Worm (Caenorhabditis elegans): ENCODE measurements around the gene suf-1.

The suf-1 gene

ce11 chrII:8562002-8562401 is 41.6 kb upstream of the suf-1 start, which contains the start of gene F54C9.14:
TSS of gene F54C9.14 (plus strand) at chrII:8562302.
- no peak for TF ChIP-seq ztf-11 (tag; optimal IDR thresholded peaks at IDR 0.05)
- no peak for TF ChIP-seq pha-4 (tag; optimal IDR thresholded peaks at IDR 0.05)
- TF ChIP-seq bed-3 (GFP tag; optimal IDR thresholded peaks at IDR 0.05): no peak
- no peak for TF ChIP-seq unc-39 (tag; optimal IDR thresholded peaks at IDR 0.05)
- TF ChIP-seq unc-62 (GFP tag; optimal IDR thresholded peaks at IDR 0.05): no peak
- no peak for TF ChIP-seq mab-5 (tag; optimal IDR thresholded peaks at IDR 0.05)
- no peak for TF ChIP-seq nhr-12 (tag; optimal IDR thresholded peaks at IDR 0.05)

ce11 chrII:8566039-8566438 is 37.6 kb upstream of the suf-1 start, which contains the start of gene stc-1:
TSS of gene stc-1 (minus strand) at chrII:8566139.
- TF ChIP-seq hlh-1 (tag; optimal IDR thresholded peaks at IDR 0.05) (no peak), unc-120 (tag; optimal IDR thresholded peaks at IDR 0.05; ENCODE audit: poor library complexity, severe bottlenecking) (peak; percentile 28), lsy-2 (tag; optimal IDR thresholded peaks at IDR 0.05) (peak; percentile 65), ces-1 (GFP tag; optimal IDR thresholded peaks at IDR 0.05) (peak; percentile 10), mep-1 (tag; optimal IDR thresholded peaks at IDR 0.05) (peak; percentile 10)

- TF ChIP-seq sem-2 (GFP tag; optimal IDR thresholded peaks at IDR 0.05) (no peak), flh-1 (GFP tag; optimal IDR thresholded peaks at IDR 0.05) (no peak), tbx-8 (GFP tag; optimal IDR thresholded peaks at IDR 0.05) (no peak)
Observed at ce11 chrII:8566806-8567266, 36.8 kb upstream of the suf-1 start, which contains the start of gene F54C9.3. TSS of gene F54C9.3 (minus strand) at chrII:8566856.

- TF ChIP-seq ceh-83 (GFP tag; optimal IDR thresholded peaks at IDR 0.05) (no peak), sem-2 (GFP tag; optimal IDR thresholded peaks at IDR 0.05) (no peak), blmp-1 (tag; optimal IDR thresholded peaks at IDR 0.05) (no peak), flh-1 (GFP tag; optimal IDR thresholded peaks at IDR 0.05) (no peak), bed-3 (GFP tag; optimal IDR thresholded peaks at IDR 0.05) (no peak), M03D4.4 (tag; optimal IDR thresholded peaks at IDR 0.05) (no peak), ztf-11 (tag; optimal IDR thresholded peaks at IDR 0.05) (no peak), tbx-8 (GFP tag; optimal IDR thresholded peaks at IDR 0.05) (no peak), mls-2 (tag; optimal IDR thresholded peaks at IDR 0.05) (no peak), mab-5 (tag; optimal IDR thresholded peaks at IDR 0.05) (no peak), mep-1 (tag; optimal IDR thresholded peaks at IDR 0.05) (no peak), zip-8 (tag; optimal IDR thresholded peaks at IDR 0.05) (no peak), ces-1 (GFP tag; optimal IDR thresholded peaks at IDR 0.05) (no peak), nhr-28 (tag; optimal IDR thresholded peaks at IDR 0.05) (no peak), lsy-2 (tag; optimal IDR thresholded peaks at IDR 0.05) (no peak), elt-1 (tag; optimal IDR thresholded peaks at IDR 0.05; ENCODE audit: borderline replicate concordance, insufficient read depth) (no peak), nhr-76 (tag; optimal IDR thresholded peaks at IDR 0.05) (no peak), unc-120 (tag; optimal IDR thresholded peaks at IDR 0.05; ENCODE audit: poor library complexity, severe bottlenecking) (no peak)
Observed at ce11 chrII:8568234-8568969, 35.2 kb upstream of the suf-1 start.

ce11 chrII:8569038-8569977 is 34.3 kb upstream of the suf-1 start, which contains the start of the genes col-38 and rpl-5:
TSS of gene col-38 (minus strand) at chrII:8569088.
TSS of gene rpl-5 (plus strand) at chrII:8569927.
- TF ChIP-seq cnd-1 (tag; optimal IDR thresholded peaks at IDR 0.05) (peak; percentile 39), nhr-76 (tag; optimal IDR thresholded peaks at IDR 0.05) (no peak), elt-1 (tag; optimal IDR thresholded peaks at IDR 0.05; ENCODE audit: borderline replicate concordance, insufficient read depth) (no peak), sem-2 (GFP tag; optimal IDR thresholded peaks at IDR 0.05) (no peak), unc-120 (tag; optimal IDR thresholded peaks at IDR 0.05; ENCODE audit: poor library complexity, severe bottlenecking) (peak; percentile 13), nhr-2 (tag; optimal IDR thresholded peaks at IDR 0.05) (peak; percentile 54), mls-2 (tag; optimal IDR thresholded peaks at IDR 0.05) (peak; percentile 54), ces-1 (GFP tag; optimal IDR thresholded peaks at IDR 0.05) (peak; percentile 79), hlh-1 (tag; optimal IDR thresholded peaks at IDR 0.05) (peak; percentile 40), elt-3 (tag; optimal IDR thresholded peaks at IDR 0.05) (no peak), lsy-2 (tag; optimal IDR thresholded peaks at IDR 0.05) (peak; percentile 96), nhr-237 (tag; optimal IDR thresholded peaks at IDR 0.05) (peak; percentile 91), tbx-8 (GFP tag; optimal IDR thresholded peaks at IDR 0.05) (no peak), sptf-1 (tag; optimal IDR thresholded peaks at IDR 0.05) (peak; percentile 81), lin-13 (tag; optimal IDR thresholded peaks at IDR 0.05) (peak; percentile 87), nhr-28 (tag; optimal IDR thresholded peaks at IDR 0.05) (no peak), M03D4.4 (tag; optimal IDR thresholded peaks at IDR 0.05) (no peak), nhr-12 (tag; optimal IDR thresholded peaks at IDR 0.05) (no peak), drap-1 (GFP tag; optimal IDR thresholded peaks at IDR 0.05) (no peak), mep-1 (tag; optimal IDR thresholded peaks at IDR 0.05) (peak; percentile 93), pha-4 (tag; optimal IDR thresholded peaks at IDR 0.05) (peak; percentile 90), zip-8 (tag; optimal IDR thresholded peaks at IDR 0.05) (no peak), ham-2 (GFP tag; optimal IDR thresholded peaks at IDR 0.05) (no peak), blmp-1 (tag; optimal IDR thresholded peaks at IDR 0.05) (no peak), ceh-43 (GFP tag; optimal IDR thresholded peaks at IDR 0.05) (no peak), ceh-39 (tag; optimal IDR thresholded peaks at IDR 0.05) (peak; percentile 82), lin-32 (GFP tag; optimal IDR thresholded peaks at IDR 0.05) (no peak), ztf-11 (tag; optimal IDR thresholded peaks at IDR 0.05) (no peak), snpc-4 (tag; optimal IDR thresholded peaks at IDR 0.05) (no peak), unc-62 (GFP tag; optimal IDR thresholded peaks at IDR 0.05) (peak; percentile 32)
